Fruit fly (Drosophila melanogaster): ENCODE results near the gene Pisd.

DNA sequence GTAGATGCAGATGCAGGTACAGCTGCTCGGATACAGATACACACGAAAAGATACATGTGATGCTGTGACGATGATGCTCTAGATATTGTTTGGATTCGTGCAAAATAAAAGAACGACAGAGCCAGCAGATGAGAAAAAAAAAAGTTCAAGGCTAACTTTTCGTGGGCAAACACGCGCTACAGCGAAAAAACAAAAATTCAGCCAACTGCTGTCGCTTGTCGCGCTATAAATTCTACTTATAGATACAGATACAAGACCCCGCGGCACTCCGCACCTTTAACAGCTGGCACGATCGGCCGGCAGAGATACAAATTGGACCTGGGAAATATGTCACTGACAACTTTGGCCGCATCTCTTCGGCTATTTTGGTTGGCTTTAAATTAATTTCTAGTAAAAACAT, 24.1 kb upstream of the Pisd start:
- TF ChIP-seq cic (GFP tag; optimal IDR thresholded peaks at IDR 0.05) (no peak), cnc (optimal IDR thresholded peaks at IDR 0.05) (no peak), tj (GFP tag; optimal IDR thresholded peaks at IDR 0.05) (no peak), CG5204 (GFP tag; optimal IDR thresholded peaks at IDR 0.05) (no peak), toe (GFP tag; optimal IDR thresholded peaks at IDR 0.05) (no peak), pad (GFP tag; optimal IDR thresholded peaks at IDR 0.05) (no peak)

Data from whole organism, adult.